Worm (Caenorhabditis elegans): ENCODE data around the gene cnk-1.

The cnk-1 gene

ce11 chrIII:10290541-10290940, 19.5 kb downstream of the cnk-1 start (continued):
- TF ChIP-seq nhr-90 (tag; optimal IDR thresholded peaks at IDR 0.05; ENCODE audit: poor library complexity) (no peak), ama-1 (optimal IDR thresholded peaks at IDR 0.05) (no peak), mab-9 (GFP tag; IDR thresholded peaks at IDR 0.05) (no peak), nhr-237 (tag; optimal IDR thresholded peaks at IDR 0.05) (no peak), hlh-17 (GFP tag; optimal IDR thresholded peaks at IDR 0.05; ENCODE audit: borderline replicate concordance) (no peak), dpl-1 (GFP tag; optimal IDR thresholded peaks at IDR 0.05) (no peak), nhr-84 (tag; optimal IDR thresholded peaks at IDR 0.05) (no peak), rnt-1 (tag; optimal IDR thresholded peaks at IDR 0.05) (no peak), unc-98 (GFP tag; IDR thresholded peaks at IDR 0.05) (no peak), aly-2 (tag; optimal IDR thresholded peaks at IDR 0.05) (no peak), lin-14 (GFP tag; optimal IDR thresholded peaks at IDR 0.05) (peak; percentile 9), fkh-4 (tag; optimal IDR thresholded peaks at IDR 0.05; ENCODE audit: borderline replicate concordance) (no peak), nhr-77 (tag; optimal IDR thresholded peaks at IDR 0.05) (no peak), ceh-63 (GFP tag; optimal IDR thresholded peaks at IDR 0.05) (no peak), egl-13 (tag; optimal IDR thresholded peaks at IDR 0.05) (no peak), unc-86 (tag; optimal IDR thresholded peaks at IDR 0.05) (no peak), ceh-88 (GFP tag; IDR thresholded peaks at IDR 0.05) (no peak)

ce11 chrIII:10293362-10293761, 22.3 kb downstream of the cnk-1 start:
- TF ChIP-seq ztf-11 (tag; optimal IDR thresholded peaks at IDR 0.05) (no peak), hlh-17 (GFP tag; optimal IDR thresholded peaks at IDR 0.05; ENCODE audit: borderline replicate concordance) (no peak), mep-1 (tag; optimal IDR thresholded peaks at IDR 0.05) (no peak), nhr-85 (tag) (peak; percentile 72), elt-3 (tag; optimal IDR thresholded peaks at IDR 0.05) (peak in 2 of 6 experiments; percentile 32 to 78), hlh-4 (tag; optimal IDR thresholded peaks at IDR 0.05) (no peak)

ce11 chrIII:10293946-10294345, 22.9 kb downstream of the cnk-1 start:
- TF ChIP-seq nhr-85 (tag), result no peak
- no peak for TF ChIP-seq elt-3 (tag; optimal IDR thresholded peaks at IDR 0.05)
- TF ChIP-seq snu-23 (GFP tag; optimal IDR thresholded peaks at IDR 0.05), result no peak
- TF ChIP-seq ets-5 (GFP tag; IDR thresholded peaks at IDR 0.05), result no peak
- no peak for TF ChIP-seq lin-35 (GFP tag; optimal IDR thresholded peaks at IDR 0.05)
- TF ChIP-seq aha-1 (tag; optimal IDR thresholded peaks at IDR 0.05), result no peak
- no peak for TF ChIP-seq fkh-10 (GFP tag; optimal IDR thresholded peaks at IDR 0.05)
- TF ChIP-seq nhr-19 (GFP tag; conservative IDR thresholded peaks at IDR 0.05), result no peak
- TF ChIP-seq unc-130 (tag; optimal IDR thresholded peaks at IDR 0.05), result no peak
- TF ChIP-seq mab-9 (GFP tag; IDR thresholded peaks at IDR 0.05), result no peak
- TF ChIP-seq ceh-82 (tag; optimal IDR thresholded peaks at IDR 0.05), result no peak
- TF ChIP-seq fos-1 (tag; optimal IDR thresholded peaks at IDR 0.05), result no peak

- TF ChIP-seq nhr-28 (tag; optimal IDR thresholded peaks at IDR 0.05) (no peak), egl-13 (tag; optimal IDR thresholded peaks at IDR 0.05) (no peak), ces-1 (GFP tag; optimal IDR thresholded peaks at IDR 0.05) (no peak), snpc-4 (tag; optimal IDR thresholded peaks at IDR 0.05) (no peak), elt-2 (tag; optimal IDR thresholded peaks at IDR 0.05) (no peak), mab-9 (GFP tag; IDR thresholded peaks at IDR 0.05) (no peak), unc-62 (GFP tag; optimal IDR thresholded peaks at IDR 0.05) (no peak), Y116A8C.19 (tag; optimal IDR thresholded peaks at IDR 0.05; ENCODE audit: borderline replicate concordance) (no peak), elt-3 (tag; optimal IDR thresholded peaks at IDR 0.05) (no peak), lin-14 (GFP tag; optimal IDR thresholded peaks at IDR 0.05) (no peak), nhr-47 (tag; optimal IDR thresholded peaks at IDR 0.05) (no peak), sup-37 (GFP tag; optimal IDR thresholded peaks at IDR 0.05) (no peak), lin-13 (GFP tag; optimal IDR thresholded peaks at IDR 0.05) (no peak), unc-130 (tag; optimal IDR thresholded peaks at IDR 0.05) (no peak), mdl-1 (tag; optimal IDR thresholded peaks at IDR 0.05) (no peak), lin-15B (tag; optimal IDR thresholded peaks at IDR 0.05) (no peak), zag-1 (tag; optimal IDR thresholded peaks at IDR 0.05) (no peak)
These were observed 23.8 kb downstream of the cnk-1 start, which contains the start of gene vglu-2 for ce11 chrIII:10294837-10295236. Gene vglu-2 (plus strand): TSS chrIII:10295137.

Data from whole organism, L1 larva.